Fruit fly (Drosophila melanogaster): ENCODE results near the gene Mst57Db.

The Mst57Db gene

DNA sequence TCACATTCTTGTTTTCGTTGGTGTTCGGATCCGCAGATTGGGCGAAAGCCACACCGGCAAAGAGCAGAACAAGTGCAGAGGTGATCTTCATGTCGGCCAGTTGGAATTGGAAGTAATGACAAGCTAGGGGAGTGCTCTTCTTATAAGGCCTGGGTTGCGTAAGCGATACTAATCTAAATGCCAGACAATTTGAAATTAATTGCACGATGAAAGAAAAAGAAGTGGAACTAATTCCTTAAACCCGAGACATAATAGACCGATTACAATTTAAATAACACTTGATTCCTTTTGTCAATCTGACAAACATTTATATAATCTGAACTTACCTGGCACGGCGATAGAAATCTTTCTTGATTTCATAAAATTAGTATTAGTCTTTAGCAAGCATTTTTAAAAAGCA is at the start of gene Mst57Db:
Mst57Db (minus strand) TSS at position 101 of the 400 bp plus-strand sequence.
- TF ChIP-seq Sox102F (GFP tag; optimal IDR thresholded peaks at IDR 0.05) (no peak), Eip93F (GFP tag; optimal IDR thresholded peaks at IDR 0.05) (no peak), Met (GFP tag; optimal IDR thresholded peaks at IDR 0.05) (no peak), salr (GFP tag; optimal IDR thresholded peaks at IDR 0.05) (no peak), CG1621 (tag; optimal IDR thresholded peaks at IDR 0.05) (no peak), pdm3 (GFP tag; optimal IDR thresholded peaks at IDR 0.05) (no peak), esn (GFP tag; optimal IDR thresholded peaks at IDR 0.05) (no peak), CG7368 (GFP tag; optimal IDR thresholded peaks at IDR 0.05) (no peak), fd85E (GFP tag; optimal IDR thresholded peaks at IDR 0.05) (no peak), CG6276 (GFP tag; optimal IDR thresholded peaks at IDR 0.05) (no peak), Smox (GFP tag; optimal IDR thresholded peaks at IDR 0.05) (no peak), Sox14 (GFP tag; optimal IDR thresholded peaks at IDR 0.05) (no peak), CG3032 (tag; optimal IDR thresholded peaks at IDR 0.05) (no peak), fd59A (GFP tag; optimal IDR thresholded peaks at IDR 0.05) (no peak), CG16779 (tag; optimal IDR thresholded peaks at IDR 0.05) (no peak), fkh (GFP tag; optimal IDR thresholded peaks at IDR 0.05) (no peak)

DNA sequence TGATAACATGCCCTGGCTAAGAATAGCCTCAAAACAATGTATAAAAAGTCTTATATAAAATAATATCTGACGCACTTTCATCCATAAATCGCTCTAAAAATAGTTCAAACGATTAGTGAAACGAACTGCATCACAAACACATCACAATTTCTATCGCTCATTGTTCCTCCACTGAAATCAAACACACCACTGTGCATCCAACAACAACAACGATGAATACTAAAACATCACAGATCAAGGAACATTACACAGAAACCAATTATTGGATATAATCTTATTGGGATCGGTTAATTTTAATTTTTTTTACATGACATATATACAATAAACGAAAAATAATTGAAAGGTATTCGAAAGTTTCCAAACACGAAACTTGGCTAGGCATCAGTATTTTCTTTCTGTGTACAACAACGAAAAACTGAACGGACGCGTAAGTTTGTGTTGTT is 48.6 kb upstream of the Mst57Db start:
- TF ChIP-seq CG32006 (GFP tag; optimal IDR thresholded peaks at IDR 0.05) (peak; percentile 78), fd85E (GFP tag; optimal IDR thresholded peaks at IDR 0.05) (no peak), Sox102F (GFP tag; optimal IDR thresholded peaks at IDR 0.05) (peak; percentile 29), cyc (GFP tag; optimal IDR thresholded peaks at IDR 0.05) (peak; percentile 3), Sox14 (GFP tag; optimal IDR thresholded peaks at IDR 0.05) (peak; percentile 44), Lpt (GFP tag; optimal IDR thresholded peaks at IDR 0.05) (peak; percentile 17), CG6854 (GFP tag; optimal IDR thresholded peaks at IDR 0.05) (no peak), CG10631 (GFP tag; optimal IDR thresholded peaks at IDR 0.05) (no peak), fd59A (GFP tag; optimal IDR thresholded peaks at IDR 0.05) (no peak), Sox15 (GFP tag; optimal IDR thresholded peaks at IDR 0.05) (no peak), spab (GFP tag; optimal IDR thresholded peaks at IDR 0.05) (no peak), CG15336 (GFP tag; IDR thresholded peaks at IDR 0.05) (peak; percentile 83), CG8119 (GFP tag; IDR thresholded peaks at IDR 0.05) (peak; percentile 78; the same call in 2 of the 3 replicates), CG8632 (GFP tag; optimal IDR thresholded peaks at IDR 0.05) (peak; percentile 14), esn (GFP tag; optimal IDR thresholded peaks at IDR 0.05) (peak; percentile 28), acj6 (GFP tag; optimal IDR thresholded peaks at IDR 0.05) (peak; percentile 39), CG11762 (GFP tag; optimal IDR thresholded peaks at IDR 0.05; ENCODE audit: insufficient read depth) (peak; percentile 10), Ets96B (tag; optimal IDR thresholded peaks at IDR 0.05) (no peak), Eip75B (GFP tag; optimal IDR thresholded peaks at IDR 0.05) (no peak), Smox (GFP tag; optimal IDR thresholded peaks at IDR 0.05) (peak; percentile 17), Eip93F (GFP tag; optimal IDR thresholded peaks at IDR 0.05) (no peak), fkh (GFP tag; optimal IDR thresholded peaks at IDR 0.05) (no peak), CG3919 (GFP tag; optimal IDR thresholded peaks at IDR 0.05) (peak; percentile 48), CG11294 (GFP tag; IDR thresholded peaks at IDR 0.05) (0 out of 2 replicates have a peak, but pooled peaks have one; percentile 51), Hr4 (GFP tag; optimal IDR thresholded peaks at IDR 0.05) (peak; percentile 79), CG6792 (GFP tag; optimal IDR thresholded peaks at IDR 0.05) (no peak), CG10669 (GFP tag; optimal IDR thresholded peaks at IDR 0.05) (peak; percentile 20), CG6163 (GFP tag; IDR thresholded peaks at IDR 0.05) (no peak), OdsH (GFP tag; optimal IDR thresholded peaks at IDR 0.05) (peak; percentile 53), CG8319 (GFP tag; optimal IDR thresholded peaks at IDR 0.05) (no peak), pdm3 (GFP tag; optimal IDR thresholded peaks at IDR 0.05) (peak; percentile 61), CG9139 (GFP tag; optimal IDR thresholded peaks at IDR 0.05) (no peak), CG3032 (tag; optimal IDR thresholded peaks at IDR 0.05) (no peak), vri (GFP tag; optimal IDR thresholded peaks at IDR 0.05) (no peak), Gug (GFP tag; IDR thresholded peaks at IDR 0.05) (peak; percentile 70), CG6808 (GFP tag; optimal IDR thresholded peaks at IDR 0.05) (no peak), svp (GFP tag) (peak; percentile 68), topi (GFP tag; optimal IDR thresholded peaks at IDR 0.05) (no peak), CG7368 (GFP tag; optimal IDR thresholded peaks at IDR 0.05) (no peak), CG4318 (GFP tag; optimal IDR thresholded peaks at IDR 0.05) (peak; percentile 58), Met (GFP tag; optimal IDR thresholded peaks at IDR 0.05) (peak; percentile 22), Blimp-1 (GFP tag; optimal IDR thresholded peaks at IDR 0.05) (no peak), Ets21C (GFP tag; optimal IDR thresholded peaks at IDR 0.05) (no peak), dsx (GFP tag; optimal IDR thresholded peaks at IDR 0.05; ENCODE audit: poor library complexity, severe bottlenecking) (peak; percentile 11)

Measured in whole organism, prepupa.